Fruit fly (Drosophila melanogaster) whole organism, pupa: Measurements from ENCODE around the gene Tm1.

Experiments used
- CG10348 ChIP-seq: fragments of 200-800 bp; sonication (Bioruptor generic); IDR thresholded peaks from 2 replicates; pipeline ENCODE4 v1.3.6; 2022; ENCODE audit warnings: missing biosample characterization, missing genetic modification characterization
- CG12605 ChIP-seq: fragments of 200-800 bp; sonication (Bioruptor generic); IDR thresholded peaks from 2 replicates; pipeline ENCODE4 v1.3.6; 2022; ENCODE audit warnings: missing biosample characterization, missing genetic modification characterization
- CG13204 ChIP-seq: fragments of 200-800 bp; sonication (Bioruptor generic); optimal IDR thresholded peaks from 2 replicates; lab custom pipeline; 2018; ENCODE audit warnings: missing biosample characterization, mild to moderate bottlenecking, missing genetic modification characterization, moderate library complexity
- CG14655 ChIP-seq: fragments of 200-800 bp; sonication (Bioruptor generic); optimal IDR thresholded peaks from 3 replicates; lab custom pipeline; 2017; ENCODE audit warnings: mild to moderate bottlenecking, missing biosample characterization, missing genetic modification reagents, missing genetic modification characterization
- CG15710 ChIP-seq: fragments of 200-800 bp; sonication (Bioruptor generic); optimal IDR thresholded peaks from 2 replicates; lab custom pipeline; 2018; ENCODE audit warnings: missing biosample characterization, mild to moderate bottlenecking, missing genetic modification characterization, moderate library complexity
- CG17806 ChIP-seq: fragments of 200-800 bp; sonication (Bioruptor generic); optimal IDR thresholded peaks from 2 replicates; lab custom pipeline; 2018; ENCODE audit warnings: missing biosample characterization, mild to moderate bottlenecking, missing genetic modification characterization, moderate library complexity
- CG32121 ChIP-seq: fragments of 200-800 bp; sonication (Bioruptor generic); IDR thresholded peaks from 2 replicates; pipeline ENCODE4 v1.3.6; 2022; ENCODE audit warnings: missing biosample characterization, missing genetic modification characterization
- CG34367 ChIP-seq: fragments of 200-800 bp; sonication (Bioruptor generic); optimal IDR thresholded peaks from 2 replicates; lab custom pipeline; 2018; ENCODE audit warnings: missing biosample characterization, mild to moderate bottlenecking, missing genetic modification characterization
- CG4496 ChIP-seq: fragments of 200-800 bp; sonication (Bioruptor generic); IDR thresholded peaks from 3 replicates; pipeline ENCODE4 v1.3.6; 2022; ENCODE audit warnings: missing biosample characterization, missing genetic modification characterization
- CG8159 ChIP-seq: fragments of 200-800 bp; sonication (Bioruptor generic); optimal IDR thresholded peaks from 3 replicates; lab custom pipeline; 2018; ENCODE audit warnings: missing biosample characterization, mild to moderate bottlenecking, missing genetic modification characterization, moderate library complexity
- CG8301 ChIP-seq: fragments of 200-800 bp; sonication (Bioruptor generic); optimal IDR thresholded peaks from 2 replicates; lab custom pipeline; 2018; ENCODE audit warnings: missing biosample characterization, mild to moderate bottlenecking, missing genetic modification characterization
- CG9948 ChIP-seq: fragments of 200-800 bp; sonication (Bioruptor generic); optimal IDR thresholded peaks from 2 replicates; lab custom pipeline; 2018; ENCODE audit warnings: missing biosample characterization, mild to moderate bottlenecking, missing genetic modification characterization, moderate library complexity
- D1 ChIP-seq: fragments of 200-800 bp; sonication (Bioruptor generic); optimal IDR thresholded peaks from 2 replicates; lab custom pipeline; 2018; ENCODE audit warnings: missing biosample characterization, mild to moderate bottlenecking, missing genetic modification characterization, moderate library complexity
- EcR ChIP-seq: fragments of 200-800 bp; sonication (Bioruptor generic); optimal IDR thresholded peaks from 3 replicates; lab custom pipeline; 2019; ENCODE audit warnings: missing biosample characterization, missing genetic modification characterization, mild to moderate bottlenecking, moderate library complexity, missing genetic modification reagents
- Ets98B ChIP-seq: fragments of 200-800 bp; sonication (Bioruptor generic); IDR thresholded peaks from 2 replicates; pipeline ENCODE4 v1.3.6; 2022; ENCODE audit warnings: missing biosample characterization, missing genetic modification characterization
- Pif1A ChIP-seq: fragments of 200-800 bp; sonication (Bioruptor generic); optimal IDR thresholded peaks from 3 replicates; lab custom pipeline; 2016; ENCODE audit warnings: missing biosample characterization, missing genetic modification characterization
- Pif1B ChIP-seq: fragments of 200-800 bp; sonication (Bioruptor generic); optimal IDR thresholded peaks from 3 replicates; lab custom pipeline; 2016; ENCODE audit warnings: missing biosample characterization, missing genetic modification characterization
- Snoo ChIP-seq: fragments of 200-800 bp; sonication (Bioruptor generic); optimal IDR thresholded peaks from 3 replicates; lab custom pipeline; 2017; ENCODE audit warnings: missing biosample characterization, mild to moderate bottlenecking, missing genetic modification characterization, inconsistent platforms
- fd96Ca ChIP-seq: fragments of 200-800 bp; sonication (Bioruptor generic); IDR thresholded peaks from 3 replicates; pipeline ENCODE4 v1.3.6; 2022; ENCODE audit warnings: missing biosample characterization, missing genetic modification characterization
- gl ChIP-seq: fragments of 200-800 bp; sonication (Bioruptor generic); optimal IDR thresholded peaks from 2 replicates; lab custom pipeline; 2018; ENCODE audit warnings: missing biosample characterization, mild to moderate bottlenecking, missing genetic modification characterization
- rn ChIP-seq: fragments of 200-800 bp; sonication (Bioruptor generic); IDR thresholded peaks from 2 replicates; pipeline ENCODE4 v1.3.6; 2022; ENCODE audit warnings: missing biosample characterization, missing genetic modification characterization

The Tm1 gene

DNA sequence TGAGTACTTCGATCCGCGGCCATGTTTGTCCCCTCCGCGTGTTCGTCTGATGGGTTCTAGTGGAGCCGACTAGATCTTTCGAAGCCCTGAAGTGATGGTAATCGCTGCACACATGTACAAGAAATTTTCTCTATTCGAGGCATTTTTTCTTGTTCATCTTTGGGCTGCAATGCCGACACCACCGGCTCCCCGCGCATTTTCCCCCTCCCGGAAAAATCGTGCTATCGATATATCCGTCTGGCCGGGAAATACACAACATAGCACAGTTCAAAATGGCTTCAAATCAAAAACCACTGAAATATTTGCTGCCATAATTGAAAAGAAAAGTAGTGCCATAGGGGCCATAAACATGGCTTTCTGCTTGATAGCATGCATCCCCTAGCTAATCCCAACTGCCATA is 14.1 kb upstream of the Tm1 start:
- TF ChIP-seq CG4496 (GFP tag; lab: Robert Waterston, UW) (no peak), CG14655 (GFP tag; lab: Kevin White, UChicago) (no peak), rn (GFP tag; lab: Robert Waterston, UW) (no peak), CG9948 (no peak), CG32121 (GFP tag; lab: Robert Waterston, UW) (no peak), fd96Ca (GFP tag; lab: Robert Waterston, UW) (no peak), Pif1B (GFP tag; lab: Kevin White, UChicago) (no peak), Pif1A (GFP tag; lab: Kevin White, UChicago) (no peak), CG15710 (tag; lab: Kevin White, UChicago) (no peak), Snoo (tag; lab: Kevin White, UChicago) (no peak), CG34367 (no peak)

DNA sequence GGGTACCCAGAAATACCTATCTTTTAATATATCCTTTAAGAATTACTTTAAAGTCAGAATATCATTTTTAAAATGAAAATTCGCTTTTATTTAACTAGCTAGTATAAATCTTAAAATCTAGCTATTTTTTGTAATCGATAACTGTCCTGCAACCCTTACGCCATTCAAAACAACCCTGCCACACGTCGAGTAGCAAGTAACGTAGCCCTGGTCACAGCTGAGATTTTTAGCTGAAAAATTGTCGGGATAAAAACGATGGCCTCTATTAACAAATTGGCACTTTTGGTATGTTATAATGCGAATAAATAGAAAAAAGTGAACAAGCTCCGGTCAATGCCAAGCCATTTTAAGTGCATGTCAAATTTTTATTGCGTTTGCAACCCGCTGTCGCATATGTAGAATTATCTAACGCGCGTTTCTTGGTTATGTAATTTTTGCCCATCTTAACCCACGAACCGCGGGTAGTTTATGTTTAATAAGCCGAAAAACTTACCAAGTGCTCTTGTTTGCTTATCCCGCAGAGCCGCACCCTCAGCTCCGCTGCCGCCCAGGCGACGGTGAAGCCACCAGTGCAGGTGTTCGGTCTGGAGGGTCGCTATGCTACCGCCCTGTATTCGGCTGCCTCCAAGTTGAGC is 12.5 kb upstream of the Tm1 start, which contains the start of gene ATPsynO:
Gene ATPsynO, plus strand, starts transcription at position 186 of the 635 bp plus-strand sequence.
- TF ChIP-seq EcR (no peak), CG34367 (no peak), CG8159 (tag; lab: Kevin White, UChicago) (no peak), CG9948 (no peak), gl (no peak), CG10348 (no peak), CG17806 (no peak), CG32121 (GFP tag; lab: Robert Waterston, UW) (no peak), fd96Ca (GFP tag; lab: Robert Waterston, UW) (no peak), Snoo (tag; lab: Kevin White, UChicago) (no peak), rn (GFP tag; lab: Robert Waterston, UW) (no peak), D1 (tag; lab: Kevin White, UChicago) (no peak), CG12605 (GFP tag; lab: Robert Waterston, UW) (no peak), CG15710 (tag; lab: Kevin White, UChicago) (no peak)

- TF ChIP-seq EcR (no peak), Pif1B (GFP tag; lab: Kevin White, UChicago) (no peak), CG12605 (GFP tag; lab: Robert Waterston, UW) (no peak), CG13204 (no peak), CG8301 (tag; lab: Kevin White, UChicago) (no peak), Snoo (tag; lab: Kevin White, UChicago) (no peak), CG14655 (GFP tag; lab: Kevin White, UChicago) (no peak), rn (GFP tag; lab: Robert Waterston, UW) (no peak)
Measured at dm6 chr3R:15268426-15268825, 9.6 kb upstream of the Tm1 start, which contains the start of the genes CG14864 and Zip88E. TSS of gene CG14864 (minus strand) at chr3R:15268538. TSS of gene Zip88E (plus strand) at chr3R:15268662.

DNA sequence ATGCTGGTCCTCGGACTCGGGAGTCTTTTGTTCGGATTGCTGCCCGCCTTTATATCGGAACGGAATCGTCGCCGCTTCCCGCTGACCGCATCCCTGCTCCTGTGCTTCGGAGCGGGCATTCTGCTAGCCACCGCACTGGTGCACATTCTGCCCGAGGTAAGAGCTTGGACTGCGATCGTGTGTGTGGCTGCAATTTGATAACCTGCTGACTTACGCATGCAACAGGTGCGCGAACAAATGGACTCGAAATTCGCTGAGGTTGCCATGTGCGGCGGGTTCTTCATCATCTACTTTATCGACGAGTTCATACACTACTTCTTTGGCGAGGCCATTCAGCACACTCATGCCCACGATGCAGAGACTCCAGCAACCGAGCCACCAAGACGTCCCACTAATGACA is 9.2 kb upstream of the Tm1 start:
- no peak for TF ChIP-seq fd96Ca (GFP tag; lab: Robert Waterston, UW)
- TF ChIP-seq Snoo (tag; lab: Kevin White, UChicago) = no peak
- no peak for TF ChIP-seq CG34367
- no peak for TF ChIP-seq Pif1B (GFP tag; lab: Kevin White, UChicago)
- no peak for TF ChIP-seq Ets98B
- TF ChIP-seq CG8301 (tag; lab: Kevin White, UChicago) = no peak

DNA sequence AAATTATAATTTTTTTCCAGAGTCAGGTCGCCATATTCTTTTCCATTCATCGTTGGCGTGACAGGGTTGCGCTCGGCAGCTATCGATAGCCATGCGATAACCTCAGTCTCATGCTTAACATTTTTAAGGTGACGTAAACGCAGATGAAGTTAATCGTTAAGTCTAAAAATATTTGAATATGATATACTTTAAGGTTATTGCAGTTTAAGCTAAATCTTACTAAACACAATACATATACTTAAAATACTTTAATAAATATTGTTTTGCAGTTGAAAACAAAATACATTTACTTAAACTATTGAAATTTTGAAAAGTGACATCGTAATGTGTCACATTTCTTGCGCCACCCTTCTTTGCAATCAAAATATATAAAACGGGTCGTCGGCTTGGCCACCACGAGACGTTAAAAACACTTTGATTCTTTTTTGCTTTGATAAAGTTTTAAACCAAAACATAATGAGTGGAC is 2.8 kb upstream of the Tm1 start, which contains the start of the genes Cp190 and CG4338:
Gene Cp190, minus strand, starts transcription at position 84 of the 466 bp plus-strand sequence.
Gene CG4338, plus strand, starts transcription at position 365 of the 466 bp plus-strand sequence.
- TF ChIP-seq CG32121 (GFP tag; lab: Robert Waterston, UW) = peak; percentile 96
- TF ChIP-seq Ets98B = peak; percentile 90
- peak; percentile 93 for TF ChIP-seq CG4496 (GFP tag; lab: Robert Waterston, UW)
- TF ChIP-seq CG13204 = no peak
- TF ChIP-seq CG14655 (GFP tag; lab: Kevin White, UChicago) = no peak
- peak; percentile 98 for TF ChIP-seq CG15710 (tag; lab: Kevin White, UChicago)
- peak; percentile 94 for TF ChIP-seq CG12605 (GFP tag; lab: Robert Waterston, UW)
- TF ChIP-seq fd96Ca (GFP tag; lab: Robert Waterston, UW) = peak; percentile 67; the same call in 2 of the 3 replicates
- no peak for TF ChIP-seq Pif1A (GFP tag; lab: Kevin White, UChicago)
- TF ChIP-seq CG17806 = peak; percentile 98
- TF ChIP-seq CG10348 = peak; percentile 83
- TF ChIP-seq CG8159 (tag; lab: Kevin White, UChicago) = peak; percentile 99
- TF ChIP-seq CG9948 = peak; percentile 98
- TF ChIP-seq EcR = peak; percentile 85
- TF ChIP-seq Snoo (tag; lab: Kevin White, UChicago) = peak; percentile 97
- no peak for TF ChIP-seq Pif1B (GFP tag; lab: Kevin White, UChicago)
- peak; percentile 87 for TF ChIP-seq rn (GFP tag; lab: Robert Waterston, UW)
- peak; percentile 98 for TF ChIP-seq CG8301 (tag; lab: Kevin White, UChicago)
- TF ChIP-seq D1 (tag; lab: Kevin White, UChicago) = no peak
- peak; percentile 91 for TF ChIP-seq gl
- TF ChIP-seq CG34367 = peak; percentile 97

dm6 chr3R:15280619-15281334 is 2.8 kb downstream of the Tm1 start:
- TF ChIP-seq CG9948 (peak; percentile 42), Pif1A (GFP tag; lab: Kevin White, UChicago) (peak; percentile 40), Snoo (tag; lab: Kevin White, UChicago) (peak; percentile 74), gl (no peak), Pif1B (GFP tag; lab: Kevin White, UChicago) (peak; percentile 43), CG34367 (no peak), CG13204 (no peak), Ets98B (no peak), CG15710 (tag; lab: Kevin White, UChicago) (peak; percentile 33), fd96Ca (GFP tag; lab: Robert Waterston, UW) (no peak), D1 (tag; lab: Kevin White, UChicago) (no peak), CG14655 (GFP tag; lab: Kevin White, UChicago) (peak; percentile 81), CG32121 (GFP tag; lab: Robert Waterston, UW) (no peak), rn (GFP tag; lab: Robert Waterston, UW) (no peak), CG10348 (no peak), CG17806 (peak; percentile 24), CG4496 (GFP tag; lab: Robert Waterston, UW) (0 out of 3 replicates have a peak, but pooled peaks have one; percentile 25), EcR (no peak), CG8301 (tag; lab: Kevin White, UChicago) (peak; percentile 57), CG12605 (GFP tag; lab: Robert Waterston, UW) (no peak), CG8159 (tag; lab: Kevin White, UChicago) (peak; percentile 54)
